Fruit fly (Drosophila melanogaster) whole organism, embryonic: Measurements from ENCODE around the gene Hr83.

Experiments used
- ATbp ChIP-seq: fragments of 200-800 bp; sonication (Bioruptor generic); optimal IDR thresholded peaks from 2 replicates; lab custom pipeline; 2017; ENCODE audit warnings: missing biosample characterization, mild to moderate bottlenecking, missing genetic modification characterization, missing genetic modification reagents
- Awh ChIP-seq: fragments of 200-800 bp; sonication (Bioruptor generic); IDR thresholded peaks from 2 replicates; pipeline ENCODE4, ENCODE4 v1.3.6; 2022; ENCODE audit warnings: missing biosample characterization, missing genetic modification characterization
- B-H1 ChIP-seq: fragments of 200-800 bp; sonication (Bioruptor generic); IDR thresholded peaks from 3 replicates; pipeline ENCODE4 v1.3.6; 2022; ENCODE audit warnings: missing biosample characterization, missing genetic modification characterization
- B-H2 ChIP-seq: fragments of 200-800 bp; sonication (Bioruptor generic); optimal IDR thresholded peaks from 2 replicates; lab custom pipeline; 2018; ENCODE audit warnings: missing biosample characterization, mild to moderate bottlenecking, missing genetic modification characterization
- Blimp-1 ChIP-seq: fragments of 200-800 bp; sonication (Bioruptor generic); optimal IDR thresholded peaks from 3 replicates; lab custom pipeline; 2018; ENCODE audit warnings: missing biosample characterization, missing genetic modification characterization, mild to moderate bottlenecking, moderate library complexity, missing genetic modification reagents
- CG10267 ChIP-seq: fragments of 200-800 bp; sonication (Bioruptor generic); optimal IDR thresholded peaks from 2 replicates; lab custom pipeline; 2018; ENCODE audit warnings: missing biosample characterization, mild to moderate bottlenecking, missing genetic modification characterization, moderate library complexity
- CG10366 ChIP-seq: fragments of 200-800 bp; sonication (Bioruptor generic); IDR thresholded peaks from 2 replicates; pipeline ENCODE4 v1.3.6; 2022; ENCODE audit warnings: missing biosample characterization, missing genetic modification characterization
- CG10462 ChIP-seq: fragments of 200-800 bp; sonication (Bioruptor generic); optimal IDR thresholded peaks from 2 replicates; lab custom pipeline; 2016; ENCODE audit warnings: missing biosample characterization, missing genetic modification characterization
- CG12659 ChIP-seq: fragments of 200-800 bp; sonication (Bioruptor generic); optimal IDR thresholded peaks from 3 replicates; lab custom pipeline; 2017; ENCODE audit warnings: mild to moderate bottlenecking, missing biosample characterization, missing genetic modification reagents, missing genetic modification characterization
- CG14014 ChIP-seq: fragments of 200-800 bp; sonication (Bioruptor generic); IDR thresholded peaks from 2 replicates; pipeline ENCODE4 v1.3.6; 2022; ENCODE audit warnings: missing biosample characterization, missing genetic modification characterization
- CG14050 ChIP-seq: fragments of 200-800 bp; sonication (Bioruptor generic); IDR thresholded peaks from 3 replicates; pipeline ENCODE4 v1.3.6; 2022; ENCODE audit warnings: missing biosample characterization, missing genetic modification characterization
- CG14441 ChIP-seq: fragments of 200-800 bp; sonication (Bioruptor generic); IDR thresholded peaks from 2 replicates; pipeline ENCODE4 v1.3.6; 2022; ENCODE audit warnings: missing biosample characterization, missing genetic modification characterization
- CG15601 ChIP-seq: fragments of 200-800 bp; sonication (Bioruptor generic); optimal IDR thresholded peaks from 3 replicates; lab custom pipeline; 2019; ENCODE audit warnings: missing biosample characterization, mild to moderate bottlenecking, missing genetic modification characterization, moderate library complexity
- CG16813 ChIP-seq: fragments of 200-800 bp; sonication (Bioruptor generic); IDR thresholded peaks from 3 replicates; pipeline ENCODE4 v1.3.6; 2022; ENCODE audit warnings: missing biosample characterization, missing genetic modification characterization; ENCODE audit not compliant: partially characterized antibody
- CG16815 ChIP-seq: fragments of 200-800 bp; sonication (Bioruptor generic); optimal IDR thresholded peaks from 3 replicates; lab custom pipeline; 2017; ENCODE audit warnings: missing biosample characterization, mild to moderate bottlenecking, missing genetic modification characterization
- CG30020 ChIP-seq: fragments of 200-800 bp; optimal IDR thresholded peaks from 2 replicates; lab custom pipeline; 2019; ENCODE audit warnings: missing biosample characterization, mild to moderate bottlenecking, missing genetic modification characterization, moderate library complexity
- CG3163 ChIP-seq: fragments of 200-800 bp; sonication (Bioruptor generic); optimal IDR thresholded peaks from 3 replicates; lab custom pipeline; 2016; ENCODE audit warnings: missing biosample characterization, missing genetic modification characterization
- CG6854 ChIP-seq: fragments of 200-800 bp; sonication (Bioruptor generic); optimal IDR thresholded peaks from 3 replicates; lab custom pipeline; 2017; ENCODE audit warnings: missing biosample characterization, mild to moderate bottlenecking, missing genetic modification characterization
- CG7271 ChIP-seq: fragments of 200-800 bp; sonication (Bioruptor generic); optimal IDR thresholded peaks from 2 replicates; lab custom pipeline; 2018; ENCODE audit warnings: missing biosample characterization, mild to moderate bottlenecking, missing genetic modification characterization, moderate library complexity
- CG7556 ChIP-seq: fragments of 200-800 bp; sonication (Bioruptor generic); optimal IDR thresholded peaks from 2 replicates; lab custom pipeline; 2017; ENCODE audit warnings: missing biosample characterization, mild to moderate bottlenecking, missing genetic modification characterization
- CG7839 ChIP-seq: fragments of 200-800 bp; sonication (Bioruptor generic); optimal IDR thresholded peaks from 3 replicates; lab custom pipeline; 2018; ENCODE audit warnings: missing biosample characterization, mild to moderate bottlenecking, missing genetic modification characterization, moderate library complexity
- CG9437 ChIP-seq: fragments of 200-800 bp; sonication (Bioruptor generic); optimal IDR thresholded peaks from 2 replicates; lab custom pipeline; 2018; ENCODE audit warnings: missing biosample characterization, mild to moderate bottlenecking, missing genetic modification characterization
- HLHmδ ChIP-seq: fragments of 200-800 bp; sonication (Bioruptor generic); optimal IDR thresholded peaks from 2 replicates; lab custom pipeline; 2018; ENCODE audit warnings: missing biosample characterization, mild to moderate bottlenecking, missing genetic modification characterization, moderate library complexity
- Hand ChIP-seq: fragments of 200-800 bp; sonication (Bioruptor generic); optimal IDR thresholded peaks from 2 replicates; lab custom pipeline; 2017; ENCODE audit warnings: mild to moderate bottlenecking, missing biosample characterization, missing genetic modification reagents, missing genetic modification characterization
- Max ChIP-seq: fragments of 200-800 bp; sonication (Bioruptor generic); optimal IDR thresholded peaks from 2 replicates; lab custom pipeline; 2016; ENCODE audit warnings: missing biosample characterization, mild to moderate bottlenecking, missing genetic modification characterization
- Mes4 ChIP-seq: fragments of 200-800 bp; sonication (Bioruptor generic); optimal IDR thresholded peaks from 2 replicates; lab custom pipeline; 2016; ENCODE audit warnings: missing biosample characterization, missing genetic modification characterization
- NfI ChIP-seq: fragments of 200-800 bp; sonication (Bioruptor generic); optimal IDR thresholded peaks from 3 replicates; lab custom pipeline; 2018; ENCODE audit warnings: missing biosample characterization, mild to moderate bottlenecking, missing genetic modification characterization, moderate library complexity
- PHDP ChIP-seq: fragments of 200-800 bp; sonication (Bioruptor generic); optimal IDR thresholded peaks from 3 replicates; lab custom pipeline; 2018; ENCODE audit warnings: missing biosample characterization, mild to moderate bottlenecking, missing genetic modification characterization, moderate library complexity
- Sin3A ChIP-seq: fragments of >200 bp; optimal IDR thresholded peaks from 2 replicates; lab custom pipeline; 2018
- az2 ChIP-seq: fragments of 200-800 bp; sonication (Bioruptor generic); optimal IDR thresholded peaks from 3 replicates; lab custom pipeline; 2016; ENCODE audit warnings: missing biosample characterization, missing genetic modification characterization
- btn ChIP-seq: fragments of 200-800 bp; sonication (Bioruptor generic); optimal IDR thresholded peaks from 2 replicates; lab custom pipeline; 2016; ENCODE audit warnings: missing biosample characterization, missing genetic modification characterization
- cato ChIP-seq: fragments of 200-800 bp; sonication (Bioruptor generic); optimal IDR thresholded peaks from 2 replicates; lab custom pipeline; 2016; ENCODE audit warnings: missing biosample characterization, missing genetic modification characterization, borderline replicate concordance
- dm ChIP-seq: fragments of 200-800 bp; sonication (Bioruptor generic); optimal IDR thresholded peaks from 3 replicates; lab custom pipeline; 2016; ENCODE audit warnings: missing biosample characterization, missing genetic modification characterization
- dysf ChIP-seq: fragments of 200-800 bp; sonication (Bioruptor generic); IDR thresholded peaks from 3 replicates; pipeline ENCODE4 v1.3.6; 2022; ENCODE audit warnings: missing biosample characterization, missing genetic modification characterization
- eve ChIP-seq, 2 experiments: fragments of >200 bp; optimal IDR thresholded peaks; 2 replicates each; lab custom pipeline; 2017; ENCODE audit warnings: missing biosample characterization in 2 of 2, missing genetic modification characterization in 2 of 2
- fd64A ChIP-seq: fragments of 200-800 bp; sonication (Bioruptor generic); optimal IDR thresholded peaks from 3 replicates; lab custom pipeline; 2018; ENCODE audit warnings: missing biosample characterization, mild to moderate bottlenecking, missing genetic modification characterization
- ftz-f1 ChIP-seq: fragments of 200-800 bp; sonication (Bioruptor generic); optimal IDR thresholded peaks from 2 replicates; lab custom pipeline; 2016; ENCODE audit warnings: missing biosample characterization, missing genetic modification characterization
- gem ChIP-seq: fragments of 200-800 bp; sonication (Bioruptor generic); optimal IDR thresholded peaks from 2 replicates; lab custom pipeline; 2019; ENCODE audit warnings: missing biosample characterization, mild to moderate bottlenecking, missing genetic modification characterization, moderate library complexity
- jumu ChIP-seq: fragments of 200-800 bp; sonication (Bioruptor generic); optimal IDR thresholded peaks from 3 replicates; lab custom pipeline; 2016; ENCODE audit warnings: missing biosample characterization, missing genetic modification characterization
- kni ChIP-seq: fragments of 200-800 bp; sonication (Bioruptor generic); optimal IDR thresholded peaks from 3 replicates; lab custom pipeline; 2017; ENCODE audit warnings: mild to moderate bottlenecking, missing biosample characterization, missing genetic modification reagents, missing genetic modification characterization
- nmo ChIP-seq: fragments of 200-800 bp; sonication (Bioruptor generic); optimal IDR thresholded peaks from 2 replicates; lab custom pipeline; 2018; ENCODE audit warnings: missing biosample characterization, mild to moderate bottlenecking, missing genetic modification characterization, moderate library complexity
- pita ChIP-seq: fragments of 200-800 bp; sonication (Bioruptor generic); optimal IDR thresholded peaks from 2 replicates; lab custom pipeline; 2017; ENCODE audit warnings: missing biosample characterization, mild to moderate bottlenecking, missing genetic modification characterization
- row ChIP-seq: fragments of 200-800 bp; sonication (Bioruptor generic); IDR thresholded peaks from 3 replicates; pipeline ENCODE4 v1.3.6; 2022; ENCODE audit warnings: missing biosample characterization, missing genetic modification characterization
- sd ChIP-seq: fragments of 200-800 bp; sonication (Bioruptor generic); optimal IDR thresholded peaks from 3 replicates; lab custom pipeline; 2018; ENCODE audit warnings: missing biosample characterization, mild to moderate bottlenecking, missing genetic modification characterization, moderate library complexity
- tna ChIP-seq: fragments of 200-800 bp; sonication (Bioruptor generic); IDR thresholded peaks from 2 replicates; pipeline ENCODE4 v1.3.6; 2022; ENCODE audit warnings: missing biosample characterization, missing genetic modification characterization; ENCODE audit not compliant: partially characterized antibody
- trem ChIP-seq: fragments of 200-800 bp; optimal IDR thresholded peaks from 3 replicates; lab custom pipeline; 2019; ENCODE audit warnings: missing biosample characterization, mild to moderate bottlenecking, missing genetic modification characterization, moderate library complexity
- trh ChIP-seq: fragments of 200-800 bp; sonication (Bioruptor generic); optimal IDR thresholded peaks from 2 replicates; lab custom pipeline; 2016; ENCODE audit warnings: missing biosample characterization, missing genetic modification characterization
- vfl ChIP-seq: fragments of 200-800 bp; sonication (Bioruptor generic); optimal IDR thresholded peaks from 2 replicates; lab custom pipeline; 2016; ENCODE audit warnings: missing biosample characterization, missing genetic modification characterization
- wdn ChIP-seq: fragments of 200-800 bp; sonication (Bioruptor generic); IDR thresholded peaks from 2 replicates; pipeline ENCODE4 v1.3.6; 2022; ENCODE audit warnings: missing biosample characterization, missing genetic modification characterization

Hr83 gene

DNA sequence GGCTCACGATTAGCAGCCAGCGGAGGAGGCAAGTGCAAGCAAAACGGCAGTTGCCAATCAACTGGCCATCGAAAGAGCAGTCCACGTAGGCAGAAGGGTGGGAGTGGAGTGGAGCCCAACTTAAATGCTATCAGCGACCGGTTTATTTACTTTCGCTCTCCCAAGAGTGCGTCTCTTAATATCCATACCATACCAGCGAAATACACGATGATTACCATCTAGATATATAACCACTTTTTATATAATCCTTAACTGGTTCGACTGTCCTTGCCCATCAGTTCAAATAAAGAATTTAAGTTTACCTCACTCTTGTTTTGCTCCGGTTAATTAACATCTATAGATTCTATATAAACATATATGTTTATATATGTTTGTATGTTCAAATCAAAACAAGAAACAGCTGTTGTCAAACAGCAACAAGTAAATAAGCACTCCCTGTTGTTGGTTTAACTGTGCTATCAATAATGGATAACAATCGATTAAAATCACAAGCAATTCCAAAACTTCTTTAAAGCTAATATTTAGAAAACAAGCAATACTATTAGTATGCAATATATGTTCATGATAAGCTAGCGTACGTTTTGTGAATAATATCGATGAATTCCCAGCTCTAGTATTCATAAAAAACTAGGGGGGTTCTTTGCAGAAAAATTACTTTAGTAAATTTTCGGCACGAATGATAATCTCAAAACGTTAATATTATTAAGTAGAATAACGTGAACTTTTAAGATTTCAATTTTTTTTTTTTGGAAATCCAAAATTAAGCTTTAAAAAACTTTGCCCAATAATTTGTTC lies 24.7 kb downstream of the Hr83 start (continued):
- TF ChIP-seq pita (GFP tag; lab: Kevin White, UChicago), result no peak
- TF ChIP-seq B-H2 (GFP tag; lab: Kevin White, UChicago), result no peak
- peak; percentile 21 for TF ChIP-seq nmo (GFP tag; lab: Kevin White, UChicago)
- TF ChIP-seq CG6854 (GFP tag; lab: Kevin White, UChicago), result peak; percentile 71
- 0 out of 3 replicates have a peak, but pooled peaks have one; percentile 25 for TF ChIP-seq CG14050 (GFP tag; lab: Robert Waterston, UW)
- peak; percentile 27 for TF ChIP-seq Mes4 (GFP tag; lab: Kevin White, UChicago)
- TF ChIP-seq CG16813, result no peak
- no peak for TF ChIP-seq az2
- peak; percentile 51 for TF ChIP-seq CG10267
- TF ChIP-seq CG12659 (GFP tag; lab: Kevin White, UChicago), result peak; percentile 71
- TF ChIP-seq jumu (GFP tag; lab: Kevin White, UChicago), result no peak
- peak; percentile 61 for TF ChIP-seq CG30020 (tag; lab: Kevin White, UChicago)
- TF ChIP-seq HLHmδ, result no peak
- peak; percentile 36 for TF ChIP-seq CG9437 (GFP tag; lab: Kevin White, UChicago)
- peak; percentile 52 for TF ChIP-seq Blimp-1
- no peak for TF ChIP-seq eve (GFP tag; optimal IDR thresholded peaks at IDR 0.05; lab: Kevin White, UChicago)
- peak; percentile 56 for TF ChIP-seq trh
- TF ChIP-seq tna (GFP tag; lab: Robert Waterston, UW), result no peak
- peak; percentile 65; the same call in 1 of the 2 replicates for TF ChIP-seq CG14014
- no peak for TF ChIP-seq cato (GFP tag; lab: Kevin White, UChicago)
- peak; percentile 75 for TF ChIP-seq PHDP (tag; lab: Kevin White, UChicago)
- TF ChIP-seq btn (GFP tag; lab: Kevin White, UChicago), result no peak
- peak; percentile 33 for TF ChIP-seq trem
- TF ChIP-seq CG7271 (tag; lab: Kevin White, UChicago), result no peak
- TF ChIP-seq sd, result no peak
- no peak for TF ChIP-seq Hand
- TF ChIP-seq Max (GFP tag; lab: Kevin White, UChicago), result peak; percentile 71
- TF ChIP-seq fd64A (GFP tag; lab: Kevin White, UChicago), result peak; percentile 14
- no peak for TF ChIP-seq Sin3A (lab: Kevin White, UChicago)
- TF ChIP-seq CG14441, result no peak
- peak; percentile 27 for TF ChIP-seq CG10462 (GFP tag; lab: Kevin White, UChicago)
- peak; percentile 45; the same call in 1 of the 2 replicates for TF ChIP-seq wdn
- peak; percentile 10 for TF ChIP-seq ATbp
- TF ChIP-seq vfl (GFP tag; lab: Kevin White, UChicago), result no peak
- TF ChIP-seq dysf (GFP tag; lab: Robert Waterston, UW), result no peak; the same call in 2 of the 3 replicates
- TF ChIP-seq ftz-f1, result no peak
- no peak for TF ChIP-seq CG16815 (GFP tag; lab: Kevin White, UChicago)
- TF ChIP-seq NfI (GFP tag; lab: Kevin White, UChicago), result peak; percentile 10
- peak; percentile 77 for TF ChIP-seq row (GFP tag; lab: Robert Waterston, UW)
- TF ChIP-seq CG3163 (GFP tag; lab: Kevin White, UChicago), result no peak
- peak; percentile 34 for TF ChIP-seq CG7839 (tag; lab: Kevin White, UChicago)
- no peak; the same call in 2 of the 3 replicates for TF ChIP-seq B-H1 (GFP tag; lab: Robert Waterston, UW)
- TF ChIP-seq kni (GFP tag; lab: Kevin White, UChicago), result peak; percentile 23
- no peak for TF ChIP-seq dm (GFP tag; lab: Kevin White, UChicago)
- TF ChIP-seq CG10366, result 0 out of 2 replicates have a peak, but pooled peaks have one; percentile 13
- peak; percentile 28 for TF ChIP-seq CG15601 (tag; lab: Kevin White, UChicago)
- TF ChIP-seq Awh, result peak; percentile 66
- peak; percentile 65 for TF ChIP-seq CG7556 (GFP tag; lab: Kevin White, UChicago)
- TF ChIP-seq gem (tag; lab: Kevin White, UChicago), result peak; percentile 68
